Worm (Caenorhabditis elegans) whole organism, L4 larva: Measurements from ENCODE around the gene str-109.

ENCODE experiments used
- D1046.2 ChIP-seq: fragments of 200-800 bp; sonication (Bioruptor generic); IDR thresholded peaks from 2 replicates; pipeline ENCODE4 v1.3.6; 2022; ENCODE audit warnings: missing genetic modification characterization, missing compliant biosample characterization
- F49E8.2 ChIP-seq: sonication (generic microtip); optimal IDR thresholded peaks from 2 replicates; lab custom pipeline; 2016; ENCODE audit warnings: missing compliant biosample characterization, mild to moderate bottlenecking, missing genetic modification characterization, borderline replicate concordance
- R02D3.7 ChIP-seq: fragments of 150-350 bp; sonication (generic microtip); optimal IDR thresholded peaks from 3 replicates; lab custom pipeline; 2014; ENCODE audit warnings: missing biosample characterization, missing genetic modification characterization
- T26A8.4 ChIP-seq: fragments of 200-800 bp; sonication (Bioruptor generic); IDR thresholded peaks from 2 replicates; pipeline ENCODE4 v1.3.6; 2022; ENCODE audit warnings: missing genetic modification characterization, missing compliant biosample characterization
- Y5F2A.4 ChIP-seq: fragments of 200-800 bp; sonication (Bioruptor generic); optimal IDR thresholded peaks from 2 replicates; lab custom pipeline; 2018; ENCODE audit warnings: mild to moderate bottlenecking, missing genetic modification characterization, missing compliant biosample characterization
- Y75B8A.6 ChIP-seq: fragments of 200-800 bp; sonication (Bioruptor generic); IDR thresholded peaks from 2 replicates; pipeline ENCODE4 v1.3.6; 2022; ENCODE audit warnings: missing genetic modification reagents, missing genetic modification characterization, missing compliant biosample characterization
- aha-1 ChIP-seq: fragments of 150-350 bp; peaks from one replicate; lab custom pipeline; 2014; ENCODE audit warnings: missing biosample characterization, missing genetic modification characterization
- ama-1 ChIP-seq: fragments of 150-350 bp; optimal IDR thresholded peaks from 2 replicates; lab custom pipeline; 2014; ENCODE audit warnings: inconsistent platforms, mixed read lengths
- arid-1 ChIP-seq: fragments of 200-800 bp; sonication (Bioruptor generic); conservative IDR thresholded peaks from 2 replicates; pipeline ENCODE4 v1.3.6; 2022; ENCODE audit warnings: missing genetic modification reagents, missing genetic modification characterization, missing compliant biosample characterization
- ceh-44 ChIP-seq: fragments of 200-800 bp; sonication (Bioruptor generic); IDR thresholded peaks from 2 replicates; pipeline ENCODE4 v1.3.6; 2022; ENCODE audit warnings: missing genetic modification reagents, missing genetic modification characterization, missing compliant biosample characterization
- ceh-82 ChIP-seq: sonication (generic microtip); optimal IDR thresholded peaks from 2 replicates; lab custom pipeline; 2017; ENCODE audit warnings: missing biosample characterization, missing genetic modification characterization
- ctbp-1 ChIP-seq: fragments of 200-800 bp; sonication (Bioruptor generic); IDR thresholded peaks from 2 replicates; pipeline ENCODE4 v1.3.6; 2022; ENCODE audit warnings: missing genetic modification reagents, missing genetic modification characterization, missing compliant biosample characterization
- daf-16 ChIP-seq, 3 experiments: sonication (generic microtip); optimal IDR thresholded peaks; 2 replicates each; lab custom pipeline; 2016 to 2017; ENCODE audit warnings: missing genetic modification characterization in 3 of 3, missing genetic modification reagents in 3 of 3, mild to moderate bottlenecking in 2 of 3, missing compliant biosample characterization in 2 of 3, missing biosample characterization in 1 of 3, moderate library complexity in 1 of 3
- dmd-6 ChIP-seq: fragments of 200-800 bp; sonication (Bioruptor generic); IDR thresholded peaks from 2 replicates; pipeline ENCODE4 v1.3.6; 2022; ENCODE audit warnings: missing genetic modification reagents, missing genetic modification characterization, missing compliant biosample characterization
- dpl-1 ChIP-seq: fragments of 150-350 bp; optimal IDR thresholded peaks from 2 replicates; lab custom pipeline; 2014; ENCODE audit warnings: missing biosample characterization, missing genetic modification reagents, missing genetic modification characterization
- dve-1 ChIP-seq: sonication (generic microtip); optimal IDR thresholded peaks from 2 replicates; lab custom pipeline; 2017; ENCODE audit warnings: antibody characterized with exemption, mild to moderate bottlenecking, missing genetic modification characterization, missing compliant biosample characterization; ENCODE audit not compliant: insufficient read depth
- egl-27 ChIP-seq: sonication (generic microtip); optimal IDR thresholded peaks from 3 replicates; lab custom pipeline; 2017; ENCODE audit warnings: missing biosample characterization, missing genetic modification reagents, missing genetic modification characterization
- fos-1 ChIP-seq: fragments of 150-350 bp; optimal IDR thresholded peaks from 2 replicates; lab custom pipeline; 2014; ENCODE audit warnings: missing biosample characterization, missing genetic modification characterization
- gei-8 ChIP-seq: fragments of 200-800 bp; sonication (Bioruptor generic); optimal IDR thresholded peaks from 2 replicates; lab custom pipeline; 2018; ENCODE audit warnings: mild to moderate bottlenecking, missing genetic modification characterization, missing compliant biosample characterization
- hif-1 ChIP-seq, 2 experiments: sonication (generic microtip); optimal IDR thresholded peaks; 2 replicates each; lab custom pipeline; 2016 to 2017; ENCODE audit warnings: missing compliant biosample characterization in 2 of 2, missing genetic modification characterization in 2 of 2, missing genetic modification reagents in 2 of 2, missing genotype in 2 of 2, mild to moderate bottlenecking in 1 of 2
- hlh-30 ChIP-seq: sonication (generic microtip); optimal IDR thresholded peaks from 2 replicates; lab custom pipeline; 2017; ENCODE audit warnings: antibody characterized with exemption, mild to moderate bottlenecking, missing genetic modification characterization, missing compliant biosample characterization; ENCODE audit not compliant: insufficient read depth
- lim-7 ChIP-seq: fragments of 200-800 bp; sonication (Bioruptor generic); IDR thresholded peaks from 2 replicates; pipeline ENCODE4 v1.3.6; 2022; ENCODE audit warnings: missing genetic modification characterization, missing compliant biosample characterization
- lin-13 ChIP-seq: fragments of 150-350 bp; optimal IDR thresholded peaks from 2 replicates; lab custom pipeline; 2014; ENCODE audit warnings: missing biosample characterization, missing genetic modification reagents, missing genetic modification characterization
- lin-29 ChIP-seq: fragments of 200-800 bp; sonication (Bioruptor generic); IDR thresholded peaks from 2 replicates; pipeline ENCODE4 v1.3.6; 2022; ENCODE audit warnings: missing genetic modification reagents, missing genetic modification characterization, missing compliant biosample characterization
- lin-38 ChIP-seq: fragments of 200-800 bp; sonication (Bioruptor generic); IDR thresholded peaks from 2 replicates; pipeline ENCODE4 v1.3.6; 2022; ENCODE audit warnings: missing genetic modification reagents, missing genetic modification characterization, missing compliant biosample characterization
- lin-39 ChIP-seq: fragments of 150-350 bp; optimal IDR thresholded peaks from 2 replicates; lab custom pipeline; 2014; ENCODE audit warnings: missing biosample characterization, missing genetic modification reagents, missing genetic modification characterization
- lsy-2 ChIP-seq, 2 experiments: fragments of 150-350 bp in 1 of 2; sonication (generic microtip) in 1 of 2; optimal IDR thresholded peaks; 2 replicates each; lab custom pipeline; 2014 to 2017; ENCODE audit warnings: missing biosample characterization in 2 of 2, missing genetic modification characterization in 2 of 2
- madf-5 ChIP-seq, 2 experiments: fragments of 200-800 bp; sonication (Bioruptor generic); IDR thresholded peaks; 2 replicates each; pipeline ENCODE4 v1.3.6; 2022; ENCODE audit warnings: missing compliant biosample characterization in 2 of 2, missing genetic modification characterization in 2 of 2
- mxl-3 ChIP-seq: fragments of 200-800 bp; sonication (Bioruptor generic); optimal IDR thresholded peaks from 2 replicates; lab custom pipeline; 2018; ENCODE audit warnings: mild to moderate bottlenecking, missing genetic modification characterization, missing compliant biosample characterization
- nhr-102 ChIP-seq: sonication (generic microtip); optimal IDR thresholded peaks from 2 replicates; lab custom pipeline; 2016; ENCODE audit warnings: mild to moderate bottlenecking, missing genetic modification characterization, moderate library complexity, missing compliant biosample characterization
- nhr-237 ChIP-seq: sonication (generic microtip); optimal IDR thresholded peaks from 2 replicates; lab custom pipeline; 2017; ENCODE audit warnings: missing biosample characterization, missing genetic modification characterization
- nhr-28 ChIP-seq: fragments of 150-350 bp; optimal IDR thresholded peaks from 2 replicates; lab custom pipeline; 2014; ENCODE audit warnings: missing biosample characterization, missing genetic modification characterization
- nhr-41 ChIP-seq: fragments of 200-800 bp; sonication (Bioruptor generic); IDR thresholded peaks from 2 replicates; pipeline ENCODE4 v1.3.6; 2022; ENCODE audit warnings: missing genetic modification reagents, missing genetic modification characterization, missing compliant biosample characterization
- nhr-42 ChIP-seq: fragments of 200-800 bp; sonication (Bioruptor generic); IDR thresholded peaks from 2 replicates; pipeline ENCODE4 v1.3.6; 2022; ENCODE audit warnings: missing genetic modification characterization, missing compliant biosample characterization
- nhr-77 ChIP-seq: fragments of 150-350 bp; optimal IDR thresholded peaks from 2 replicates; lab custom pipeline; 2014; ENCODE audit warnings: missing biosample characterization, missing genetic modification characterization
- pha-4 ChIP-seq, 2 experiments: fragments of 150-350 bp in 1 of 2; fragments of 200-800 bp in 1 of 2; sonication (Bioruptor generic) in 1 of 2; IDR thresholded peaks in 1 of 2; optimal IDR thresholded peaks in 1 of 2; 2 replicates each; pipeline versions ENCODE4 v1.3.6 to Lab custom; 2014 to 2022; ENCODE audit warnings: missing genetic modification characterization in 2 of 2, missing genetic modification reagents in 2 of 2, missing biosample characterization in 1 of 2, missing compliant biosample characterization in 1 of 2
- pqm-1 ChIP-seq: sonication (generic microtip); optimal IDR thresholded peaks from 2 replicates; lab custom pipeline; 2017; ENCODE audit warnings: missing biosample characterization, missing genetic modification characterization
- sdz-12 ChIP-seq: fragments of 200-800 bp; sonication (Bioruptor generic); optimal IDR thresholded peaks from 2 replicates; lab custom pipeline; 2018; ENCODE audit warnings: mild to moderate bottlenecking, missing genetic modification characterization, missing compliant biosample characterization
- spr-3 ChIP-seq: fragments of 200-800 bp; sonication (Bioruptor generic); optimal IDR thresholded peaks from 2 replicates; lab custom pipeline; 2018; ENCODE audit warnings: mild to moderate bottlenecking, missing genetic modification characterization, missing compliant biosample characterization
- tag-97 ChIP-seq: fragments of 200-800 bp; sonication (Bioruptor generic); IDR thresholded peaks from 2 replicates; pipeline ENCODE4 v1.3.6; 2022; ENCODE audit warnings: missing genetic modification characterization, missing compliant biosample characterization
- unc-130 ChIP-seq: sonication (generic microtip); optimal IDR thresholded peaks from 2 replicates; lab custom pipeline; 2016; ENCODE audit warnings: missing genetic modification reagents, missing genetic modification characterization, missing compliant biosample characterization
- unc-39 ChIP-seq: sonication (generic microtip); optimal IDR thresholded peaks from 2 replicates; lab custom pipeline; 2017; ENCODE audit warnings: missing biosample characterization, missing genetic modification characterization
- unc-62 ChIP-seq, 3 experiments: fragments of 150-350 bp in 1 of 3; sonication (generic microtip); optimal IDR thresholded peaks in 2 of 3; peaks in 1 of 3; 1 replicate in 1 of 3; 2 replicates in 2 of 3; lab custom pipeline; 2014 to 2017; ENCODE audit warnings: missing biosample characterization in 3 of 3, missing genetic modification characterization in 3 of 3, missing genetic modification reagents in 3 of 3, missing genotype in 1 of 3
- vab-7 ChIP-seq: fragments of 200-800 bp; sonication (Bioruptor generic); IDR thresholded peaks from 2 replicates; pipeline ENCODE4 v1.3.6; 2022; ENCODE audit warnings: missing genetic modification reagents, missing genetic modification characterization, missing compliant biosample characterization
- zag-1 ChIP-seq: fragments of 150-350 bp; optimal IDR thresholded peaks from 2 replicates; lab custom pipeline; 2014; ENCODE audit warnings: missing biosample characterization, missing genetic modification characterization
- zip-11 ChIP-seq: fragments of 200-800 bp; sonication (Bioruptor generic); IDR thresholded peaks from 2 replicates; pipeline ENCODE4 v1.3.6; 2022; ENCODE audit warnings: missing genetic modification characterization, missing compliant biosample characterization
- zip-2 ChIP-seq: fragments of 150-350 bp; optimal IDR thresholded peaks from 2 replicates; lab custom pipeline; 2014; ENCODE audit warnings: missing biosample characterization, missing genetic modification characterization

The str-109 gene

DNA sequence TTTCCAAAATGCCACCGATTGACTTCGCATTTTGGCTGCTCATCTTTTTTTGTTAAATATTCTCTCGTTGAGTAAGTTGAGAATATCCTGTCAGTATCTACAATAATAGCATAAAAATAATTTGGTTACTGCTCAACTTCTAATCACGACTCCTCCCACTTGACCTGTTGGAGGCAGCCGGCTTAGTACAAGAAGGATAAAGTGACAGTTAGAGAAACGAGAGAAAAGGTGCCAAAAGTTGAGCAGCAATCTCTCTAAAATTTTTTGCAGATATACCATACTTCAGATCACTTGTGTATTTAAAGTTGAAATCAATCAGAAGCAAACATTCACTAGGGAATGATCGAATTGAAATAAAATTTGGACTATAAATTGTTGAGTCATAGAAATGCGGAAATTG, 37.3 kb downstream of the str-109 start, which contains the start of gene nhr-111:
nhr-111 (minus strand) TSS at position 101 of the 400 bp plus-strand sequence.
- TF ChIP-seq madf-5 (GFP tag; IDR thresholded peaks at IDR 0.05; lab: Robert Waterston, UW) (no peak), lin-39 (tag; lab: Kevin White, UChicago) (no peak), D1046.2 (GFP tag; lab: Robert Waterston, UW) (no peak), nhr-77 (tag; lab: Kevin White, UChicago) (no peak), nhr-102 (no peak), unc-39 (tag; lab: Kevin White, UChicago) (no peak), zag-1 (no peak), R02D3.7 (tag; lab: Kevin White, UChicago) (no peak), arid-1 (GFP tag; lab: Robert Waterston, UW) (no peak), nhr-41 (GFP tag; lab: Robert Waterston, UW) (no peak), spr-3 (GFP tag; lab: Kevin White, UChicago) (no peak), unc-130 (no peak), lsy-2 (tag; optimal IDR thresholded peaks at IDR 0.05; lab: Kevin White, UChicago) (no peak)

DNA sequence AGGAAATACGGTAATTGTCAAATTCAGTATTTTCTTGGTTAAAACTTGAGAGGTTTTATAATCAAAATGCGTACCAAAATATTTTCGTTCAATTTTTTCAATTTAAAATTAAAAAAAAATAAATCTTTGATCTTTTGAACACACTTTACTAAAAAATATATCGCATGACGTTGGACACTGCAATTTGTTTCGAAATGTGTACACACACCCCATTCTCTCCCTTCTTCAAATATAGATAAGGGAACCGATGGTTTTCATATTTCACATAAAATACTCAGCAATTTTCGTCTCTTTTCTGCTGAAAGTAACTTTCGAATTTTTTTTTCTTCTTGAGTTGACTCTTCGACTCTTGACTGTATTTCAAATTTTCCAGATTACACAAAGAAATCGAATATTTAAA, 40.6 kb downstream of the str-109 start:
- peak; percentile 1 for TF ChIP-seq pqm-1 (tag; lab: Kevin White, UChicago)
- peak; percentile 60 for TF ChIP-seq nhr-28 (tag; lab: Kevin White, UChicago)
- no peak for TF ChIP-seq T26A8.4 (GFP tag; lab: Robert Waterston, UW)
- TF ChIP-seq vab-7 (GFP tag; lab: Robert Waterston, UW): no peak
- no peak for TF ChIP-seq unc-62 (GFP tag; optimal IDR thresholded peaks at IDR 0.05 in 1 of 2; lab: Kevin White, UChicago)
- TF ChIP-seq unc-62 (tag; optimal IDR thresholded peaks at IDR 0.05; lab: Kevin White, UChicago): no peak
- TF ChIP-seq lin-39 (tag; lab: Kevin White, UChicago): no peak
- no peak for TF ChIP-seq nhr-237
- TF ChIP-seq F49E8.2 (tag; lab: Kevin White, UChicago): no peak
- peak; percentile 12; the same call in 1 of the 2 replicates for TF ChIP-seq dmd-6 (GFP tag; lab: Robert Waterston, UW)
- TF ChIP-seq nhr-77 (tag; lab: Kevin White, UChicago): no peak
- TF ChIP-seq daf-16 (GFP tag; optimal IDR thresholded peaks at IDR 0.05; lab: Kevin White, UChicago): no peak
- peak; percentile 29 for TF ChIP-seq daf-16 (tag; optimal IDR thresholded peaks at IDR 0.05; lab: Kevin White, UChicago)
- no peak for TF ChIP-seq zip-2 (tag; lab: Kevin White, UChicago)
- TF ChIP-seq spr-3 (GFP tag; lab: Kevin White, UChicago): no peak
- TF ChIP-seq hif-1 (tag; optimal IDR thresholded peaks at IDR 0.05; lab: Kevin White, UChicago): no peak
- no peak for TF ChIP-seq egl-27 (tag; lab: Kevin White, UChicago)
- TF ChIP-seq lin-13 (GFP tag; lab: Kevin White, UChicago): no peak
- no peak for TF ChIP-seq zip-11 (GFP tag; lab: Robert Waterston, UW)
- TF ChIP-seq lim-7 (GFP tag; lab: Robert Waterston, UW): no peak
- TF ChIP-seq tag-97 (GFP tag; lab: Robert Waterston, UW): no peak
- peak; percentile 32 for TF ChIP-seq dve-1
- TF ChIP-seq unc-39 (tag; lab: Kevin White, UChicago): no peak
- TF ChIP-seq aha-1 (tag; lab: Kevin White, UChicago): no peak
- TF ChIP-seq gei-8: no peak
- TF ChIP-seq lin-29 (GFP tag; lab: Robert Waterston, UW): no peak
- TF ChIP-seq fos-1 (tag; lab: Kevin White, UChicago): no peak
- no peak for TF ChIP-seq Y75B8A.6
- TF ChIP-seq dpl-1 (GFP tag; lab: Kevin White, UChicago): no peak
- TF ChIP-seq lin-38: no peak
- TF ChIP-seq ceh-44: no peak
- no peak for TF ChIP-seq pha-4 (GFP tag; IDR thresholded peaks at IDR 0.05; lab: Robert Waterston, UW)
- peak; percentile 7 for TF ChIP-seq pha-4 (tag; optimal IDR thresholded peaks at IDR 0.05; lab: Kevin White, UChicago)
- no peak for TF ChIP-seq ctbp-1
- no peak for TF ChIP-seq ceh-82 (tag; lab: Kevin White, UChicago)
- no peak for TF ChIP-seq hlh-30 (tag; lab: Kevin White, UChicago)
- no peak for TF ChIP-seq Y5F2A.4 (GFP tag; lab: Kevin White, UChicago)
- no peak for TF ChIP-seq unc-130
- no peak for TF ChIP-seq ama-1 (lab: Kevin White, UChicago)
- TF ChIP-seq mxl-3 (GFP tag; lab: Kevin White, UChicago): no peak
- no peak for TF ChIP-seq sdz-12 (GFP tag; lab: Kevin White, UChicago)
- no peak for TF ChIP-seq nhr-42 (GFP tag; lab: Robert Waterston, UW)
